Fruit fly (Drosophila melanogaster): ENCODE results near the gene CG34140.

Gene CG34140

dm6 chr3L:152489-152888 lies 31.7 kb downstream of the CG34140 start, which contains the start of the genes Dic61B and p130CAS:
TSS of gene Dic61B (minus strand) at chr3L:152589.
TSS of gene p130CAS (plus strand) at chr3L:152884.
- TF ChIP-seq Sp1 (GFP tag; optimal IDR thresholded peaks at IDR 0.05): no peak
- no peak for TF ChIP-seq psq (GFP tag; optimal IDR thresholded peaks at IDR 0.05)
- TF ChIP-seq tai (GFP tag; optimal IDR thresholded peaks at IDR 0.05): no peak
- TF ChIP-seq Jra (GFP tag; optimal IDR thresholded peaks at IDR 0.05): no peak

dm6 chr3L:145998-146576 lies 38.1 kb downstream of the CG34140 start, which contains the start of gene CG6845:
TSS of gene CG6845 (plus strand) at chr3L:146433.
- no peak for TF ChIP-seq pan (optimal IDR thresholded peaks at IDR 0.05)
- TF ChIP-seq sage (GFP tag; optimal IDR thresholded peaks at IDR 0.05): peak; percentile 45
- no peak for TF ChIP-seq Rel (GFP tag; optimal IDR thresholded peaks at IDR 0.05)
- TF ChIP-seq Rel (tag; optimal IDR thresholded peaks at IDR 0.05): peak; percentile 13

- TF ChIP-seq Vsx2 (GFP tag; optimal IDR thresholded peaks at IDR 0.05; ENCODE audit: partially characterized antibody) (peak; percentile 84), Hnf4 (GFP tag; optimal IDR thresholded peaks at IDR 0.05) (no peak), dl (GFP tag; optimal IDR thresholded peaks at IDR 0.05; ENCODE audit: insufficient read depth in 1 of 2, partially characterized antibody in 2 of 2) (peak in 1 of 2 experiments; percentile 82), brk (GFP tag; optimal IDR thresholded peaks at IDR 0.05) (peak; percentile 37), Rel (GFP tag; optimal IDR thresholded peaks at IDR 0.05) (no peak), Rel (tag; optimal IDR thresholded peaks at IDR 0.05) (peak; percentile 91), lola (GFP tag; optimal IDR thresholded peaks at IDR 0.05) (no peak), Hr83 (GFP tag; optimal IDR thresholded peaks at IDR 0.05; ENCODE audit: poor library complexity, severe bottlenecking) (peak; percentile 11), GATAd (GFP tag; optimal IDR thresholded peaks at IDR 0.05) (no peak), dmrt93B (GFP tag; optimal IDR thresholded peaks at IDR 0.05) (no peak), usp (GFP tag; optimal IDR thresholded peaks at IDR 0.05) (no peak), jim (GFP tag; optimal IDR thresholded peaks at IDR 0.05) (no peak), psq (GFP tag; optimal IDR thresholded peaks at IDR 0.05) (peak; percentile 47), Sp1 (GFP tag; optimal IDR thresholded peaks at IDR 0.05) (no peak), woc (GFP tag; optimal IDR thresholded peaks at IDR 0.05) (peak; percentile 24), Dif (GFP tag; optimal IDR thresholded peaks at IDR 0.05; ENCODE audit: partially characterized antibody) (peak; percentile 87)
These were observed 43.2 kb downstream of the CG34140 start for dm6 chr3L:140838-141559.

- TF ChIP-seq Hr83 (GFP tag; optimal IDR thresholded peaks at IDR 0.05; ENCODE audit: poor library complexity, severe bottlenecking): no peak
- peak; percentile 19 for TF ChIP-seq h (GFP tag; optimal IDR thresholded peaks at IDR 0.05)
- TF ChIP-seq Abd-B (GFP tag; optimal IDR thresholded peaks at IDR 0.05): no peak
- TF ChIP-seq foxo (GFP tag; optimal IDR thresholded peaks at IDR 0.05): peak in 1 of 2 experiments; percentile 48
- no peak for TF ChIP-seq dmrt93B (GFP tag; optimal IDR thresholded peaks at IDR 0.05)
- TF ChIP-seq lola (GFP tag; optimal IDR thresholded peaks at IDR 0.05): no peak
- no peak for TF ChIP-seq CrebA (GFP tag; optimal IDR thresholded peaks at IDR 0.05; ENCODE audit: borderline replicate concordance)
- TF ChIP-seq CG9705 (GFP tag; optimal IDR thresholded peaks at IDR 0.05): no peak
- TF ChIP-seq Jra (GFP tag; optimal IDR thresholded peaks at IDR 0.05): no peak
- TF ChIP-seq Hr78 (GFP tag; optimal IDR thresholded peaks at IDR 0.05): no peak
- TF ChIP-seq CG32264 (GFP tag; optimal IDR thresholded peaks at IDR 0.05): no peak
- peak; percentile 53 for TF ChIP-seq ey (GFP tag; optimal IDR thresholded peaks at IDR 0.05)
- TF ChIP-seq Sp1 (GFP tag; optimal IDR thresholded peaks at IDR 0.05): peak; percentile 5
- TF ChIP-seq Rel (GFP tag; optimal IDR thresholded peaks at IDR 0.05): no peak
- TF ChIP-seq Rel (tag; optimal IDR thresholded peaks at IDR 0.05): peak; percentile 97
- TF ChIP-seq jim (GFP tag; optimal IDR thresholded peaks at IDR 0.05): no peak
- TF ChIP-seq brk (GFP tag; optimal IDR thresholded peaks at IDR 0.05): no peak
- no peak for TF ChIP-seq Hnf4 (GFP tag; optimal IDR thresholded peaks at IDR 0.05)
- TF ChIP-seq tai (GFP tag; optimal IDR thresholded peaks at IDR 0.05): no peak
- TF ChIP-seq pan (optimal IDR thresholded peaks at IDR 0.05): no peak
- no peak for TF ChIP-seq sage (GFP tag; optimal IDR thresholded peaks at IDR 0.05)
- TF ChIP-seq Mio (GFP tag; optimal IDR thresholded peaks at IDR 0.05): no peak
- no peak for TF ChIP-seq Vsx2 (GFP tag; optimal IDR thresholded peaks at IDR 0.05; ENCODE audit: partially characterized antibody)
- TF ChIP-seq Myc (optimal IDR thresholded peaks at IDR 0.05): no peak
- no peak for TF ChIP-seq dl (GFP tag; optimal IDR thresholded peaks at IDR 0.05; ENCODE audit: insufficient read depth in 1 of 2, partially characterized antibody in 2 of 2)
- no peak for TF ChIP-seq sv (GFP tag; optimal IDR thresholded peaks at IDR 0.05)
- TF ChIP-seq GATAd (GFP tag; optimal IDR thresholded peaks at IDR 0.05): no peak
- TF ChIP-seq HLH106 (tag; optimal IDR thresholded peaks at IDR 0.05): peak; percentile 9
- no peak for TF ChIP-seq Dif (GFP tag; optimal IDR thresholded peaks at IDR 0.05; ENCODE audit: partially characterized antibody)
- peak; percentile 16 for TF ChIP-seq OdsH (GFP tag; optimal IDR thresholded peaks at IDR 0.05)
- TF ChIP-seq usp (GFP tag; optimal IDR thresholded peaks at IDR 0.05): no peak
- TF ChIP-seq woc (GFP tag; optimal IDR thresholded peaks at IDR 0.05): no peak
- TF ChIP-seq psq (GFP tag; optimal IDR thresholded peaks at IDR 0.05): peak; percentile 45
- no peak for TF ChIP-seq N (GFP tag; optimal IDR thresholded peaks at IDR 0.05)
- TF ChIP-seq rgr (GFP tag; optimal IDR thresholded peaks at IDR 0.05): peak; percentile 43
- TF ChIP-seq dsf (GFP tag; optimal IDR thresholded peaks at IDR 0.05; ENCODE audit: borderline replicate concordance): no peak
These were observed 44.4 kb downstream of the CG34140 start for dm6 chr3L:139574-140567.
